Worm (Caenorhabditis elegans): ENCODE measurements around the gene dld-1.
A peak's percentile ranks its signal among the peaks of the same experiment; 100 is the strongest.

The dld-1 gene

ce11 chrIV:14466837-14467236, 2.5 kb downstream of the dld-1 start:
- TF ChIP-seq attf-6 (GFP tag; IDR thresholded peaks at IDR 0.05), result 0 out of 2 replicates have a peak, but pooled peaks have one; percentile 16
- no peak for TF ChIP-seq hlh-12 (tag; optimal IDR thresholded peaks at IDR 0.05)
- no peak for TF ChIP-seq sptf-2 (GFP tag; optimal IDR thresholded peaks at IDR 0.05)
- no peak for TF ChIP-seq snpc-4 (GFP tag; optimal IDR thresholded peaks at IDR 0.05)
- TF ChIP-seq snpc-4 (tag; optimal IDR thresholded peaks at IDR 0.05), result peak in 2 of 4 experiments; percentile 55 to 58

ce11 chrIV:14469013-14469412, 4.7 kb downstream of the dld-1 start:
- TF ChIP-seq pha-4 (tag; optimal IDR thresholded peaks at IDR 0.05) (no peak), ekl-4 (GFP tag; IDR thresholded peaks at IDR 0.05) (no peak), ceh-79 (tag; optimal IDR thresholded peaks at IDR 0.05) (no peak), cebp-2 (GFP tag; IDR thresholded peaks at IDR 0.05) (0 out of 2 replicates have a peak, but pooled peaks have one; percentile 65), ZK185.1 (tag; optimal IDR thresholded peaks at IDR 0.05; ENCODE audit: poor library complexity, severe bottlenecking) (no peak), snpc-4 (GFP tag; optimal IDR thresholded peaks at IDR 0.05) (no peak), snpc-4 (tag; optimal IDR thresholded peaks at IDR 0.05) (peak in 1 of 4 experiments; percentile 76), B0261.1 (tag; optimal IDR thresholded peaks at IDR 0.05) (no peak), B0035.1 (tag; optimal IDR thresholded peaks at IDR 0.05) (no peak), attf-6 (GFP tag; IDR thresholded peaks at IDR 0.05) (peak; percentile 82), lin-40 (tag; optimal IDR thresholded peaks at IDR 0.05) (no peak), attf-5 (GFP tag; optimal IDR thresholded peaks at IDR 0.05) (no peak)

- TF ChIP-seq ceh-91 (GFP tag; IDR thresholded peaks at IDR 0.05), result peak; percentile 32; the same call in 1 of the 2 replicates
- peak; percentile 77 for TF ChIP-seq hsf-1 (GFP tag; IDR thresholded peaks at IDR 0.05)
- peak; percentile 58; the same call in 1 of the 2 replicates for TF ChIP-seq cebp-2 (GFP tag; IDR thresholded peaks at IDR 0.05)
- peak; percentile 61 for TF ChIP-seq F33H1.4 (GFP tag; IDR thresholded peaks at IDR 0.05)
- peak; percentile 37; the same call in 1 of the 2 replicates for TF ChIP-seq mcd-1 (GFP tag; IDR thresholded peaks at IDR 0.05)
These were observed 12.3 kb downstream of the dld-1 start for ce11 chrIV:14476664-14477063.

ce11 chrIV:14478583-14478982, 14.3 kb downstream of the dld-1 start:
- peak; percentile 41; the same call in 1 of the 2 replicates for TF ChIP-seq egrh-3 (GFP tag; IDR thresholded peaks at IDR 0.05)
- 0 out of 2 replicates have a peak, but pooled peaks have one; percentile 56 for TF ChIP-seq attf-6 (GFP tag; IDR thresholded peaks at IDR 0.05)
- 0 out of 2 replicates have a peak, but pooled peaks have one; percentile 48 for TF ChIP-seq bed-1 (GFP tag; IDR thresholded peaks at IDR 0.05)
- TF ChIP-seq cebp-2 (GFP tag; IDR thresholded peaks at IDR 0.05), result 0 out of 2 replicates have a peak, but pooled peaks have one; percentile 48
- TF ChIP-seq F33H1.4 (GFP tag; IDR thresholded peaks at IDR 0.05), result peak; percentile 64
- TF ChIP-seq hsf-1 (GFP tag; IDR thresholded peaks at IDR 0.05), result 0 out of 2 replicates have a peak, but pooled peaks have one; percentile 49

- TF ChIP-seq hsf-1 (GFP tag; IDR thresholded peaks at IDR 0.05) (peak; percentile 95), dox-1 (GFP tag; IDR thresholded peaks at IDR 0.05) (peak; percentile 61), pbrm-1 (GFP tag; IDR thresholded peaks at IDR 0.05) (0 out of 2 replicates have a peak, but pooled peaks have one; percentile 25), cebp-2 (GFP tag; IDR thresholded peaks at IDR 0.05) (0 out of 2 replicates have a peak, but pooled peaks have one; percentile 43)
These were observed 16.2 kb downstream of the dld-1 start for ce11 chrIV:14480565-14480964.

- TF ChIP-seq K11D2.4 (GFP tag; IDR thresholded peaks at IDR 0.05) (no peak), hsf-1 (GFP tag; IDR thresholded peaks at IDR 0.05) (no peak), nfya-1 (tag; optimal IDR thresholded peaks at IDR 0.05; ENCODE audit: borderline replicate concordance, insufficient read depth) (no peak), dpl-1 (GFP tag; optimal IDR thresholded peaks at IDR 0.05) (no peak), egrh-3 (GFP tag; IDR thresholded peaks at IDR 0.05) (no peak), ceh-100 (GFP tag; IDR thresholded peaks at IDR 0.05) (no peak), atf-7 (tag; optimal IDR thresholded peaks at IDR 0.05) (no peak), D2030.7 (GFP tag; IDR thresholded peaks at IDR 0.05) (no peak), F52B5.7 (tag; optimal IDR thresholded peaks at IDR 0.05) (no peak), ceh-58 (GFP tag; IDR thresholded peaks at IDR 0.05) (no peak), F10E7.11 (tag; optimal IDR thresholded peaks at IDR 0.05) (no peak), madf-8 (GFP tag; conservative IDR thresholded peaks at IDR 0.05) (no peak), F23B12.7 (tag; optimal IDR thresholded peaks at IDR 0.05; ENCODE audit: insufficient read depth) (no peak)
These were observed 17.7 kb downstream of the dld-1 start, which contains the start of gene Y57G11A.4 for ce11 chrIV:14481984-14482383. Y57G11A.4 (plus strand) TSS chrIV:14482284.
